Worm (Caenorhabditis elegans): ENCODE data around the gene rps-21.

ce11 chrIII:7144749-7145148 lies 44.7 kb downstream of the rps-21 start, which contains the start of gene glr-2:
- TF ChIP-seq elt-1 (tag; optimal IDR thresholded peaks at IDR 0.05) (no peak), skn-1 (tag; optimal IDR thresholded peaks at IDR 0.05) (no peak), F13H6.1 (tag; optimal IDR thresholded peaks at IDR 0.05) (no peak), unc-62 (GFP tag; optimal IDR thresholded peaks at IDR 0.05) (no peak), zag-1 (tag; optimal IDR thresholded peaks at IDR 0.05) (no peak), nhr-129 (tag; optimal IDR thresholded peaks at IDR 0.05) (no peak), elt-3 (tag; optimal IDR thresholded peaks at IDR 0.05) (no peak), snpc-4 (tag; optimal IDR thresholded peaks at IDR 0.05) (no peak), nhr-11 (tag; optimal IDR thresholded peaks at IDR 0.05) (no peak), dmd-4 (tag; optimal IDR thresholded peaks at IDR 0.05) (no peak)

Measured in whole organism, L2 larva.